Fruit fly (Drosophila melanogaster) whole organism, embryonic: ENCODE data around the gene bb8.
A peak's percentile ranks its signal among the peaks of the same experiment; 100 is the strongest.

Experiments
- BtbVII ChIP-seq: fragments of 200-800 bp; sonication (Bioruptor generic); optimal IDR thresholded peaks from 3 replicates; lab custom pipeline; 2017; ENCODE audit warnings: missing biosample characterization, mild to moderate bottlenecking, missing genetic modification characterization
- CG10462 ChIP-seq: fragments of 200-800 bp; sonication (Bioruptor generic); optimal IDR thresholded peaks from 2 replicates; lab custom pipeline; 2016; ENCODE audit warnings: missing biosample characterization, missing genetic modification characterization
- CG11085 ChIP-seq: fragments of 200-800 bp; sonication (Bioruptor generic); IDR thresholded peaks from 2 replicates; pipeline ENCODE4 v1.3.6; 2022; ENCODE audit warnings: missing biosample characterization, missing genetic modification characterization
- CG12942 ChIP-seq: fragments of 200-800 bp; sonication (Bioruptor generic); optimal IDR thresholded peaks from 3 replicates; lab custom pipeline; 2016; ENCODE audit warnings: missing biosample characterization, missing genetic modification characterization
- CG13296 ChIP-seq: fragments of 200-800 bp; sonication (Bioruptor generic); optimal IDR thresholded peaks from 3 replicates; lab custom pipeline; 2018; ENCODE audit warnings: missing biosample characterization, mild to moderate bottlenecking, missing genetic modification characterization
- CG1529 ChIP-seq: fragments of 200-800 bp; sonication (Bioruptor generic); optimal IDR thresholded peaks from 3 replicates; lab custom pipeline; 2018; ENCODE audit warnings: missing biosample characterization, missing genetic modification characterization
- CG15514 ChIP-seq: fragments of 200-800 bp; sonication (Bioruptor generic); optimal IDR thresholded peaks from 3 replicates; lab custom pipeline; 2017; ENCODE audit warnings: missing biosample characterization, missing genetic modification characterization, mild to moderate bottlenecking, moderate library complexity, missing genetic modification reagents
- CG16813 ChIP-seq: fragments of 200-800 bp; sonication (Bioruptor generic); IDR thresholded peaks from 3 replicates; pipeline ENCODE4 v1.3.6; 2022; ENCODE audit warnings: missing biosample characterization, missing genetic modification characterization; ENCODE audit not compliant: partially characterized antibody
- CG17802 ChIP-seq: fragments of 200-800 bp; sonication (Bioruptor generic); optimal IDR thresholded peaks from 2 replicates; lab custom pipeline; 2018; ENCODE audit warnings: missing biosample characterization, mild to moderate bottlenecking, missing genetic modification characterization, moderate library complexity
- CG17829 ChIP-seq: fragments of 200-800 bp; optimal IDR thresholded peaks from 2 replicates; lab custom pipeline; 2019; ENCODE audit warnings: missing biosample characterization, mild to moderate bottlenecking, missing genetic modification characterization, moderate library complexity
- CG1792 ChIP-seq: fragments of 200-800 bp; sonication (Bioruptor generic); optimal IDR thresholded peaks from 2 replicates; lab custom pipeline; 2016; ENCODE audit warnings: missing biosample characterization, missing genetic modification characterization
- CG2199 ChIP-seq: fragments of 200-800 bp; sonication (Bioruptor generic); IDR thresholded peaks from 3 replicates; pipeline ENCODE4 v1.3.6; 2022; ENCODE audit warnings: missing biosample characterization, missing genetic modification characterization
- CG33557 ChIP-seq: fragments of 200-800 bp; sonication (Bioruptor generic); optimal IDR thresholded peaks from 2 replicates; lab custom pipeline; 2019; ENCODE audit warnings: missing biosample characterization, mild to moderate bottlenecking, missing genetic modification characterization, moderate library complexity
- CG4730 ChIP-seq: fragments of 200-800 bp; sonication (Bioruptor generic); IDR thresholded peaks from 2 replicates; pipeline ENCODE4 v1.3.6; 2022; ENCODE audit warnings: missing biosample characterization, missing genetic modification characterization
- CG6813 ChIP-seq: fragments of 200-800 bp; sonication (Bioruptor generic); optimal IDR thresholded peaks from 2 replicates; lab custom pipeline; 2017; ENCODE audit warnings: missing biosample characterization, missing genetic modification characterization, mild to moderate bottlenecking, moderate library complexity, missing genetic modification reagents
- CG7839 ChIP-seq: fragments of 200-800 bp; sonication (Bioruptor generic); optimal IDR thresholded peaks from 3 replicates; lab custom pipeline; 2018; ENCODE audit warnings: missing biosample characterization, mild to moderate bottlenecking, missing genetic modification characterization, moderate library complexity
- CG7987 ChIP-seq: fragments of 200-800 bp; sonication (Bioruptor generic); optimal IDR thresholded peaks from 2 replicates; lab custom pipeline; 2018; ENCODE audit warnings: missing biosample characterization, mild to moderate bottlenecking, missing genetic modification characterization, moderate library complexity
- CG8924 ChIP-seq: fragments of 200-800 bp; optimal IDR thresholded peaks from 3 replicates; lab custom pipeline; 2019; ENCODE audit warnings: missing biosample characterization, mild to moderate bottlenecking, missing genetic modification characterization, moderate library complexity
- CG9437 ChIP-seq: fragments of 200-800 bp; sonication (Bioruptor generic); optimal IDR thresholded peaks from 2 replicates; lab custom pipeline; 2018; ENCODE audit warnings: missing biosample characterization, mild to moderate bottlenecking, missing genetic modification characterization
- CG9727 ChIP-seq: fragments of 200-800 bp; sonication (Bioruptor generic); optimal IDR thresholded peaks from 3 replicates; lab custom pipeline; 2017; ENCODE audit warnings: missing biosample characterization, mild to moderate bottlenecking, missing genetic modification characterization
- D ChIP-seq, 2 experiments: fragments of 200-800 bp in 1 of 2; fragments of >200 bp in 1 of 2; sonication (Bioruptor generic) in 1 of 2; optimal IDR thresholded peaks; 2 replicates in 1 of 2; 3 replicates in 1 of 2; lab custom pipeline; 2017; ENCODE audit warnings: mild to moderate bottlenecking in 1 of 2, missing biosample characterization in 1 of 2, missing genetic modification characterization in 1 of 2, missing genetic modification reagents in 1 of 2
- Fer3 ChIP-seq: fragments of 200-800 bp; sonication (Bioruptor generic); optimal IDR thresholded peaks from 2 replicates; lab custom pipeline; 2018; ENCODE audit warnings: missing biosample characterization, mild to moderate bottlenecking, missing genetic modification characterization, moderate library complexity
- Jarid2 ChIP-seq: fragments of 200-800 bp; sonication (Bioruptor generic); optimal IDR thresholded peaks from 3 replicates; lab custom pipeline; 2017; ENCODE audit warnings: mild to moderate bottlenecking, missing biosample characterization, missing genetic modification reagents, missing genetic modification characterization
- Opbp ChIP-seq: fragments of 200-800 bp; sonication (Bioruptor generic); IDR thresholded peaks from 3 replicates; pipeline ENCODE4 v1.3.6; 2022; ENCODE audit warnings: missing biosample characterization, missing genetic modification characterization; ENCODE audit not compliant: partially characterized antibody
- Tbp ChIP-seq: fragments of >200 bp; optimal IDR thresholded peaks from 2 replicates; lab custom pipeline; 2018; ENCODE audit warnings: missing biosample characterization, missing genetic modification characterization
- cato ChIP-seq: fragments of 200-800 bp; sonication (Bioruptor generic); optimal IDR thresholded peaks from 2 replicates; lab custom pipeline; 2016; ENCODE audit warnings: missing biosample characterization, missing genetic modification characterization, borderline replicate concordance
- caup ChIP-seq: fragments of 200-800 bp; sonication (Bioruptor generic); optimal IDR thresholded peaks from 3 replicates; lab custom pipeline; 2017; ENCODE audit warnings: missing biosample characterization, mild to moderate bottlenecking, missing genetic modification characterization, moderate library complexity; ENCODE audit not compliant: severe bottlenecking
- ci ChIP-seq: fragments of 200-800 bp; sonication (Bioruptor generic); IDR thresholded peaks from 3 replicates; pipeline ENCODE4 v1.3.6; 2022; ENCODE audit warnings: missing biosample characterization, missing genetic modification characterization
- exex ChIP-seq: fragments of 200-800 bp; sonication (Bioruptor generic); optimal IDR thresholded peaks from 4 replicates; lab custom pipeline; 2018; ENCODE audit warnings: missing biosample characterization, mild to moderate bottlenecking, missing genetic modification characterization, moderate library complexity
- gsb-n ChIP-seq: fragments of 200-800 bp; sonication (Bioruptor generic); optimal IDR thresholded peaks from 3 replicates; lab custom pipeline; 2018; ENCODE audit warnings: missing biosample characterization, mild to moderate bottlenecking, missing genetic modification characterization
- lab ChIP-seq: fragments of 200-800 bp; sonication (Bioruptor generic); optimal IDR thresholded peaks from 3 replicates; lab custom pipeline; 2017; ENCODE audit warnings: missing biosample characterization, missing genetic modification characterization, mild to moderate bottlenecking, moderate library complexity, missing genetic modification reagents
- lola ChIP-seq, 3 experiments: fragments of >200 bp in 2 of 3; fragments of 200-800 bp in 1 of 3; sonication (Bioruptor generic) in 1 of 3; optimal IDR thresholded peaks; 2 replicates each; lab custom pipeline; 2017 to 2019; ENCODE audit warnings: missing biosample characterization in 3 of 3, missing genetic modification characterization in 3 of 3, mild to moderate bottlenecking in 1 of 3, moderate library complexity in 1 of 3
- nmo ChIP-seq: fragments of 200-800 bp; sonication (Bioruptor generic); optimal IDR thresholded peaks from 2 replicates; lab custom pipeline; 2018; ENCODE audit warnings: missing biosample characterization, mild to moderate bottlenecking, missing genetic modification characterization, moderate library complexity
- odd ChIP-seq: fragments of 200-800 bp; sonication (Bioruptor generic); optimal IDR thresholded peaks from 2 replicates; lab custom pipeline; 2017; ENCODE audit warnings: missing biosample characterization, mild to moderate bottlenecking, missing genetic modification characterization
- otp ChIP-seq: fragments of 200-800 bp; sonication (Bioruptor generic); IDR thresholded peaks from 3 replicates; pipeline ENCODE4, ENCODE4 v1.3.6; 2022; ENCODE audit warnings: missing biosample characterization, missing genetic modification characterization
- pb ChIP-seq: fragments of 200-800 bp; sonication (Bioruptor generic); optimal IDR thresholded peaks from 3 replicates; lab custom pipeline; 2016; ENCODE audit warnings: missing biosample characterization, missing genetic modification characterization
- pfk ChIP-seq: fragments of 200-800 bp; sonication (Bioruptor generic); optimal IDR thresholded peaks from 2 replicates; lab custom pipeline; 2018; ENCODE audit warnings: missing biosample characterization, mild to moderate bottlenecking, missing genetic modification characterization, moderate library complexity
- phol ChIP-seq: fragments of 200-800 bp; sonication (Bioruptor generic); optimal IDR thresholded peaks from 3 replicates; lab custom pipeline; 2018; ENCODE audit warnings: missing biosample characterization, mild to moderate bottlenecking, missing genetic modification characterization, moderate library complexity
- psq ChIP-seq: fragments of 200-800 bp; sonication (Bioruptor generic); optimal IDR thresholded peaks from 2 replicates; lab custom pipeline; 2017; ENCODE audit warnings: missing biosample characterization, missing genetic modification characterization
- salm ChIP-seq: fragments of 200-800 bp; sonication (Bioruptor generic); optimal IDR thresholded peaks from 2 replicates; lab custom pipeline; 2018; ENCODE audit warnings: missing biosample characterization, mild to moderate bottlenecking, missing genetic modification characterization
- schlank ChIP-seq: fragments of 200-800 bp; sonication (Bioruptor generic); optimal IDR thresholded peaks from 2 replicates; lab custom pipeline; 2018; ENCODE audit warnings: missing biosample characterization, mild to moderate bottlenecking, missing genetic modification characterization
- sens ChIP-seq: fragments of 200-800 bp; sonication (Bioruptor generic); peaks from one replicate; lab custom pipeline; 2016; ENCODE audit warnings: missing biosample characterization, missing genetic modification characterization
- sens-2 ChIP-seq: fragments of 200-800 bp; sonication (Bioruptor generic); IDR thresholded peaks from 2 replicates; pipeline ENCODE4 v1.3.6; 2022; ENCODE audit warnings: missing biosample characterization, missing genetic modification characterization
- slbo ChIP-seq: fragments of 200-800 bp; sonication (Bioruptor generic); IDR thresholded peaks from 2 replicates; pipeline ENCODE4 v1.3.6; 2022; ENCODE audit warnings: missing biosample characterization, missing genetic modification characterization
- sug ChIP-seq: fragments of 200-800 bp; optimal IDR thresholded peaks from 2 replicates; lab custom pipeline; 2019; ENCODE audit warnings: missing biosample characterization, mild to moderate bottlenecking, missing genetic modification characterization, moderate library complexity
- tin ChIP-seq: fragments of 200-800 bp; sonication (Bioruptor generic); optimal IDR thresholded peaks from 3 replicates; lab custom pipeline; 2016; ENCODE audit warnings: missing biosample characterization, missing genetic modification characterization
- tio ChIP-seq: fragments of 200-800 bp; sonication (Bioruptor generic); optimal IDR thresholded peaks from 2 replicates; lab custom pipeline; 2017; ENCODE audit warnings: missing biosample characterization, missing genetic modification characterization, inconsistent platforms
- usp ChIP-seq: fragments of >200 bp; optimal IDR thresholded peaks from 2 replicates; lab custom pipeline; 2017; ENCODE audit warnings: missing biosample characterization, missing genetic modification characterization
- zen ChIP-seq: fragments of 200-800 bp; sonication (Bioruptor generic); optimal IDR thresholded peaks from 3 replicates; lab custom pipeline; 2018; ENCODE audit warnings: missing biosample characterization, mild to moderate bottlenecking, missing genetic modification characterization, moderate library complexity

The bb8 gene

DNA sequence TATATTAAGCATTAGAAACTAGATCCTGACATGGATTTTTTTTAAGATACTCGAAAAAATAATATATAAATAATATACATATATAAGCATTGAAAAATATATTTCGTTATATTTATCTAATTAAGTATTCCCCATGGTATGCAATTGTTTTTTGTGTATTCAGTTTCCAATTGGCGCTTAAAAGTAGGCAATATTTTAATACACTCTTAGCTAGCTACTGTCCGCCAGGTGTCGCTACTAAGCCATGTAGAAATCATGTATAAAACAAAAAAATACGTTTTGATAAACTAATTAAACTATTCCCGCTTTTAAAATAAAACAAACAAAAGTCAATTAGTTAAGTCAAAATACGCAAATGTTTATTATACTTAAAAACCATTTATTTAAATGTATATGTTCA is 41.3 kb upstream of the bb8 start (continued):
- TF ChIP-seq pb (peak; percentile 13), cato (GFP tag; lab: Kevin White, UChicago) (peak; percentile 20), Fer3 (tag; lab: Kevin White, UChicago) (peak; percentile 55), ci (GFP tag; lab: Robert Waterston, UW) (peak; percentile 75; the same call in 2 of the 3 replicates), CG17829 (tag; lab: Kevin White, UChicago) (peak; percentile 67), Tbp (no peak), lola (GFP tag; optimal IDR thresholded peaks at IDR 0.05; lab: Kevin White, UChicago) (no peak), odd (GFP tag; lab: Kevin White, UChicago) (peak; percentile 24), Jarid2 (GFP tag; lab: Kevin White, UChicago) (peak; percentile 74), schlank (tag; lab: Kevin White, UChicago) (no peak), CG1792 (GFP tag; lab: Kevin White, UChicago) (no peak), psq (GFP tag; lab: Kevin White, UChicago) (no peak), lab (peak; percentile 62), CG12942 (GFP tag; lab: Kevin White, UChicago) (peak; percentile 20), CG11085 (GFP tag; lab: Robert Waterston, UW) (no peak), sug (tag; lab: Kevin White, UChicago) (peak; percentile 13), phol (tag; lab: Kevin White, UChicago) (peak; percentile 39), CG15514 (GFP tag; lab: Kevin White, UChicago) (peak; percentile 58), sens-2 (GFP tag; lab: Robert Waterston, UW) (no peak), nmo (GFP tag; lab: Kevin White, UChicago) (peak; percentile 31), CG7839 (peak; percentile 48), CG7987 (GFP tag; lab: Kevin White, UChicago) (peak; percentile 86), D (optimal IDR thresholded peaks at IDR 0.05; lab: Kevin White, UChicago) (no peak), D (GFP tag; optimal IDR thresholded peaks at IDR 0.05; lab: Kevin White, UChicago) (peak; percentile 51), CG2199 (GFP tag; lab: Robert Waterston, UW) (peak; percentile 68; the same call in 2 of the 3 replicates), CG10462 (GFP tag; lab: Kevin White, UChicago) (peak; percentile 48), CG33557 (peak; percentile 65), otp (peak; percentile 47; the same call in 1 of the 3 replicates), CG1529 (GFP tag; lab: Kevin White, UChicago) (peak; percentile 51), exex (tag; lab: Kevin White, UChicago) (peak; percentile 35), tio (GFP tag; lab: Kevin White, UChicago) (peak; percentile 22), Opbp (GFP tag; lab: Robert Waterston, UW) (peak; percentile 42; the same call in 1 of the 3 replicates), tin (GFP tag; lab: Kevin White, UChicago) (peak; percentile 60), CG17802 (peak; percentile 66), gsb-n (peak; percentile 36), CG9437 (GFP tag; lab: Kevin White, UChicago) (peak; percentile 45), BtbVII (peak; percentile 23), CG16813 (GFP tag; lab: Robert Waterston, UW) (peak; percentile 9; the same call in 1 of the 3 replicates), CG4730 (GFP tag; lab: Robert Waterston, UW) (no peak), CG8924 (tag; lab: Kevin White, UChicago) (peak; percentile 25), pfk (GFP tag; lab: Kevin White, UChicago) (peak; percentile 20), CG9727 (GFP tag; lab: Kevin White, UChicago) (peak; percentile 43), CG13296 (GFP tag; lab: Kevin White, UChicago) (peak; percentile 45), salm (tag; lab: Kevin White, UChicago) (peak; percentile 4), CG6813 (peak; percentile 64), slbo (GFP tag; lab: Robert Waterston, UW) (peak; percentile 47; the same call in 1 of the 2 replicates), usp (GFP tag; lab: Kevin White, UChicago) (no peak), sens (GFP tag; lab: Kevin White, UChicago) (peak; percentile 89), caup (peak; percentile 73), zen (peak; percentile 84)
